Fruit fly (Drosophila melanogaster) whole organism, embryonic: ENCODE results near the gene Pif1B.

Source experiments
- Abd-B ChIP-seq: fragments of 200-800 bp; sonication (Bioruptor generic); optimal IDR thresholded peaks from 2 replicates; lab custom pipeline; 2018; ENCODE audit warnings: missing biosample characterization, mild to moderate bottlenecking, missing genetic modification characterization, moderate library complexity
- Atf-2 ChIP-seq: fragments of 200-800 bp; sonication (Bioruptor generic); optimal IDR thresholded peaks from 2 replicates; lab custom pipeline; 2016; ENCODE audit warnings: missing biosample characterization, missing genetic modification characterization
- Awh ChIP-seq: fragments of 200-800 bp; sonication (Bioruptor generic); IDR thresholded peaks from 2 replicates; pipeline ENCODE4, ENCODE4 v1.3.6; 2022; ENCODE audit warnings: missing biosample characterization, missing genetic modification characterization
- Bdp1 ChIP-seq: fragments of 200-800 bp; sonication (Bioruptor generic); optimal IDR thresholded peaks from 3 replicates; lab custom pipeline; 2016; ENCODE audit warnings: missing biosample characterization, missing genetic modification characterization
- CG10147 ChIP-seq: fragments of 200-800 bp; sonication (Bioruptor generic); optimal IDR thresholded peaks from 2 replicates; lab custom pipeline; 2019; ENCODE audit warnings: missing biosample characterization, mild to moderate bottlenecking, missing genetic modification characterization, moderate library complexity
- CG11085 ChIP-seq: fragments of 200-800 bp; sonication (Bioruptor generic); IDR thresholded peaks from 2 replicates; pipeline ENCODE4 v1.3.6; 2022; ENCODE audit warnings: missing biosample characterization, missing genetic modification characterization
- CG11093 ChIP-seq: fragments of 200-800 bp; sonication (Bioruptor generic); IDR thresholded peaks from 3 replicates; pipeline ENCODE4 v1.3.6; 2022; ENCODE audit warnings: missing biosample characterization, missing genetic modification characterization
- CG11560 ChIP-seq: fragments of 200-800 bp; sonication (Bioruptor generic); IDR thresholded peaks from 3 replicates; pipeline ENCODE4 v1.3.6; 2022; ENCODE audit warnings: missing biosample characterization, missing genetic modification characterization
- CG12744 ChIP-seq: fragments of 200-800 bp; sonication (Bioruptor generic); optimal IDR thresholded peaks from 2 replicates; lab custom pipeline; 2016; ENCODE audit warnings: missing biosample characterization, missing genetic modification characterization
- CG13296 ChIP-seq: fragments of 200-800 bp; sonication (Bioruptor generic); optimal IDR thresholded peaks from 3 replicates; lab custom pipeline; 2018; ENCODE audit warnings: missing biosample characterization, mild to moderate bottlenecking, missing genetic modification characterization
- CG13894 ChIP-seq: fragments of 200-800 bp; sonication (Bioruptor generic); optimal IDR thresholded peaks from 3 replicates; lab custom pipeline; 2018; ENCODE audit warnings: missing biosample characterization, mild to moderate bottlenecking, missing genetic modification characterization, moderate library complexity
- CG14965 ChIP-seq: fragments of 200-800 bp; sonication (Bioruptor generic); optimal IDR thresholded peaks from 2 replicates; lab custom pipeline; 2016; ENCODE audit warnings: missing biosample characterization, missing genetic modification characterization, borderline replicate concordance
- CG30403 ChIP-seq: fragments of 200-800 bp; sonication (Bioruptor generic); optimal IDR thresholded peaks from 3 replicates; lab custom pipeline; 2016; ENCODE audit warnings: missing biosample characterization, missing genetic modification characterization
- CG31365 ChIP-seq: fragments of 200-800 bp; sonication (Bioruptor generic); optimal IDR thresholded peaks from 2 replicates; lab custom pipeline; 2018; ENCODE audit warnings: missing biosample characterization, mild to moderate bottlenecking, missing genetic modification characterization
- CG31441 ChIP-seq: fragments of 200-800 bp; sonication (Bioruptor generic); IDR thresholded peaks from 2 replicates; pipeline ENCODE4 v1.3.6; 2022; ENCODE audit warnings: missing biosample characterization, missing genetic modification characterization
- CG3281 ChIP-seq: fragments of 200-800 bp; sonication (Bioruptor generic); optimal IDR thresholded peaks from 3 replicates; lab custom pipeline; 2017; ENCODE audit warnings: missing biosample characterization, mild to moderate bottlenecking, missing genetic modification characterization
- CG4282 ChIP-seq: fragments of 200-800 bp; sonication (Bioruptor generic); optimal IDR thresholded peaks from 2 replicates; lab custom pipeline; 2016; ENCODE audit warnings: missing biosample characterization, missing genetic modification characterization
- CG4360 ChIP-seq: fragments of 200-800 bp; sonication (Bioruptor generic); IDR thresholded peaks from 2 replicates; pipeline ENCODE4 v1.3.6; 2022; ENCODE audit warnings: missing biosample characterization, missing genetic modification characterization
- CG4707 ChIP-seq: fragments of 200-800 bp; sonication (Bioruptor generic); optimal IDR thresholded peaks from 2 replicates; lab custom pipeline; 2018; ENCODE audit warnings: missing biosample characterization, mild to moderate bottlenecking, missing genetic modification characterization, moderate library complexity
- CG5953 ChIP-seq: fragments of 200-800 bp; sonication (Bioruptor generic); IDR thresholded peaks from 2 replicates; pipeline ENCODE4 v1.3.6; 2022; ENCODE audit warnings: missing biosample characterization, missing genetic modification characterization
- CG6765 ChIP-seq: fragments of 200-800 bp; sonication (Bioruptor generic); optimal IDR thresholded peaks from 3 replicates; lab custom pipeline; 2017; ENCODE audit warnings: missing biosample characterization, mild to moderate bottlenecking, missing genetic modification characterization
- CG6813 ChIP-seq: fragments of 200-800 bp; sonication (Bioruptor generic); optimal IDR thresholded peaks from 2 replicates; lab custom pipeline; 2017; ENCODE audit warnings: missing biosample characterization, missing genetic modification characterization, mild to moderate bottlenecking, moderate library complexity, missing genetic modification reagents
- CG9437 ChIP-seq: fragments of 200-800 bp; sonication (Bioruptor generic); optimal IDR thresholded peaks from 2 replicates; lab custom pipeline; 2018; ENCODE audit warnings: missing biosample characterization, mild to moderate bottlenecking, missing genetic modification characterization
- CG9797 ChIP-seq: fragments of 200-800 bp; sonication (Bioruptor generic); optimal IDR thresholded peaks from 3 replicates; lab custom pipeline; 2018; ENCODE audit warnings: missing biosample characterization, mild to moderate bottlenecking, missing genetic modification characterization
- D19A ChIP-seq: fragments of 200-800 bp; optimal IDR thresholded peaks from 3 replicates; lab custom pipeline; 2019; ENCODE audit warnings: missing biosample characterization, mild to moderate bottlenecking, missing genetic modification characterization, moderate library complexity
- Dip3 ChIP-seq: fragments of 200-800 bp; sonication (Bioruptor generic); optimal IDR thresholded peaks from 3 replicates; lab custom pipeline; 2016; ENCODE audit warnings: missing biosample characterization, missing genetic modification characterization
- Doc2 ChIP-seq: fragments of 200-800 bp; sonication (Bioruptor generic); IDR thresholded peaks from 2 replicates; pipeline ENCODE4 v1.3.6; 2022; ENCODE audit warnings: missing biosample characterization, missing genetic modification characterization
- Hr3 ChIP-seq: fragments of 200-800 bp; sonication (Bioruptor generic); optimal IDR thresholded peaks from 3 replicates; lab custom pipeline; 2016; ENCODE audit warnings: missing biosample characterization, missing genetic modification characterization
- Hr51 ChIP-seq, 2 experiments: fragments of 200-800 bp; sonication (Bioruptor generic); optimal IDR thresholded peaks; 2 replicates in 1 of 2; 3 replicates in 1 of 2; lab custom pipeline; 2016 to 2018; ENCODE audit warnings: missing biosample characterization in 2 of 2, missing genetic modification characterization in 2 of 2, mild to moderate bottlenecking in 1 of 2, moderate library complexity in 1 of 2
- Mad ChIP-seq: fragments of 200-800 bp; sonication (Bioruptor generic); optimal IDR thresholded peaks from 2 replicates; lab custom pipeline; 2016; ENCODE audit warnings: missing biosample characterization, missing genetic modification characterization
- NC2α ChIP-seq: fragments of 200-800 bp; sonication (Bioruptor generic); optimal IDR thresholded peaks from 2 replicates; lab custom pipeline; 2016; ENCODE audit warnings: missing biosample characterization, missing genetic modification characterization
- Vsx1 ChIP-seq: fragments of 200-800 bp; sonication (Bioruptor generic); optimal IDR thresholded peaks from 2 replicates; lab custom pipeline; 2017; ENCODE audit warnings: missing biosample characterization, mild to moderate bottlenecking, missing genetic modification characterization, missing genetic modification reagents
- Xbp1 ChIP-seq: fragments of 200-800 bp; sonication (Bioruptor generic); optimal IDR thresholded peaks from 3 replicates; lab custom pipeline; 2016; ENCODE audit warnings: missing biosample characterization, mild to moderate bottlenecking, missing genetic modification characterization
- abd-A ChIP-seq: fragments of 200-800 bp; sonication (Bioruptor generic); optimal IDR thresholded peaks from 3 replicates; lab custom pipeline; 2019; ENCODE audit warnings: missing biosample characterization, mild to moderate bottlenecking, missing genetic modification characterization, moderate library complexity
- al ChIP-seq: fragments of 200-800 bp; sonication (Bioruptor generic); IDR thresholded peaks from 2 replicates; pipeline ENCODE4 v1.3.6; 2022; ENCODE audit warnings: missing biosample characterization, missing genetic modification characterization
- cad ChIP-seq: fragments of >200 bp; optimal IDR thresholded peaks from 2 replicates; lab custom pipeline; 2017; ENCODE audit warnings: missing biosample characterization, missing genetic modification characterization
- dpn ChIP-seq, 2 experiments: fragments of 200-800 bp; sonication (Bioruptor generic); optimal IDR thresholded peaks; 3 replicates each; lab custom pipeline; 2016; ENCODE audit warnings: missing biosample characterization in 2 of 2, missing genetic modification characterization in 2 of 2
- ewg ChIP-seq: fragments of 200-800 bp; sonication (Bioruptor generic); optimal IDR thresholded peaks from 3 replicates; lab custom pipeline; 2017; ENCODE audit warnings: mild to moderate bottlenecking, missing biosample characterization, missing genetic modification reagents, missing genetic modification characterization
- eyg ChIP-seq: fragments of 200-800 bp; sonication (Bioruptor generic); optimal IDR thresholded peaks from 3 replicates; lab custom pipeline; 2016; ENCODE audit warnings: missing biosample characterization, missing genetic modification characterization
- lmd ChIP-seq: fragments of 200-800 bp; sonication (Bioruptor generic); IDR thresholded peaks from 2 replicates; pipeline ENCODE4 v1.3.6; 2022; ENCODE audit warnings: missing biosample characterization, missing genetic modification characterization
- pfk ChIP-seq: fragments of 200-800 bp; sonication (Bioruptor generic); optimal IDR thresholded peaks from 2 replicates; lab custom pipeline; 2018; ENCODE audit warnings: missing biosample characterization, mild to moderate bottlenecking, missing genetic modification characterization, moderate library complexity
- pho ChIP-seq: fragments of 200-800 bp; sonication (Bioruptor generic); optimal IDR thresholded peaks from 2 replicates; lab custom pipeline; 2016; ENCODE audit warnings: missing biosample characterization, missing genetic modification characterization
- sc ChIP-seq, 3 experiments: fragments of >200 bp in 2 of 3; fragments of 200-800 bp in 1 of 3; sonication (Bioruptor generic) in 1 of 3; optimal IDR thresholded peaks; 2 replicates in 2 of 3; 3 replicates in 1 of 3; lab custom pipeline; 2017; ENCODE audit warnings: mild to moderate bottlenecking in 1 of 3, missing biosample characterization in 1 of 3, missing genetic modification characterization in 1 of 3, missing genetic modification reagents in 1 of 3
- schlank ChIP-seq: fragments of 200-800 bp; sonication (Bioruptor generic); optimal IDR thresholded peaks from 2 replicates; lab custom pipeline; 2018; ENCODE audit warnings: missing biosample characterization, mild to moderate bottlenecking, missing genetic modification characterization
- scrt ChIP-seq: fragments of 200-800 bp; sonication (Bioruptor generic); optimal IDR thresholded peaks from 2 replicates; lab custom pipeline; 2018; ENCODE audit warnings: missing biosample characterization, mild to moderate bottlenecking, missing genetic modification characterization, moderate library complexity
- slou ChIP-seq: fragments of 200-800 bp; sonication (Bioruptor generic); optimal IDR thresholded peaks from 3 replicates; lab custom pipeline; 2016; ENCODE audit warnings: missing biosample characterization, missing genetic modification characterization
- stwl ChIP-seq: fragments of 200-800 bp; sonication (Bioruptor generic); optimal IDR thresholded peaks from 3 replicates; lab custom pipeline; 2018; ENCODE audit warnings: missing biosample characterization, mild to moderate bottlenecking, missing genetic modification characterization, moderate library complexity
- tin ChIP-seq: fragments of 200-800 bp; sonication (Bioruptor generic); optimal IDR thresholded peaks from 3 replicates; lab custom pipeline; 2016; ENCODE audit warnings: missing biosample characterization, missing genetic modification characterization
- tio ChIP-seq: fragments of 200-800 bp; sonication (Bioruptor generic); optimal IDR thresholded peaks from 2 replicates; lab custom pipeline; 2017; ENCODE audit warnings: missing biosample characterization, missing genetic modification characterization, inconsistent platforms
- trem ChIP-seq: fragments of 200-800 bp; optimal IDR thresholded peaks from 3 replicates; lab custom pipeline; 2019; ENCODE audit warnings: missing biosample characterization, mild to moderate bottlenecking, missing genetic modification characterization, moderate library complexity
- unpg ChIP-seq: fragments of 200-800 bp; sonication (Bioruptor generic); optimal IDR thresholded peaks from 3 replicates; lab custom pipeline; 2018; ENCODE audit warnings: missing biosample characterization, mild to moderate bottlenecking, missing genetic modification characterization, moderate library complexity

The Pif1B gene

DNA sequence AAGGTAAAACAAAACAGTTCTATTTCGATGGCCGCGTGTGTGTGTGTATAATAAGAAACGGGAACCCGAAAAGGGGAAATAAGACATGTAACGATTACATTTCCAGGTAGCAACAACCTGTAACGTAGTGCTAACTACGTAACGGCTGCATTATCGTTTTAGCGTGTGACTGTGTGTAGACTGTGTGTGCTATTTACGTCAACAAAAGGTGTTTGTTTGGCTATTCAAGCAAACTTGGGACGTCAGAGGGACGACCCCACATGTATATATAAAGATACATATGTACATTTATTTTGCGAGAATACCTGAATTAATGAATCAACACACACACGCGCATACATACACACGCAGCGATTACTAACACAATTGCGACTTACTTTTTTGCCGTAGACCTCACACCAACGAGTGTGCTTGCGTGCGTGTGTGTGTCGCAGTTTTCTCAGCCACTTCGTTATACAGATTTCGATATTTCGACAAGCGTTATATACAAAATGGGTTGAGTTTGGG lies 18.6 kb upstream of the Pif1B start (continued):
- no peak for TF ChIP-seq D19A (tag; lab: Kevin White, UChicago)
- peak; percentile 49 for TF ChIP-seq CG6765 (GFP tag; lab: Kevin White, UChicago)
- no peak for TF ChIP-seq pfk (GFP tag; lab: Kevin White, UChicago)
- TF ChIP-seq ewg: no peak
- no peak for TF ChIP-seq Vsx1 (GFP tag; lab: Kevin White, UChicago)
- TF ChIP-seq schlank (tag; lab: Kevin White, UChicago): peak; percentile 6
- peak; percentile 46 for TF ChIP-seq NC2α (GFP tag; lab: Kevin White, UChicago)
- TF ChIP-seq CG9797 (GFP tag; lab: Kevin White, UChicago): no peak
- no peak for TF ChIP-seq Doc2
- TF ChIP-seq CG12744 (GFP tag; lab: Kevin White, UChicago): peak; percentile 20
- TF ChIP-seq CG4707 (GFP tag; lab: Kevin White, UChicago): no peak
- TF ChIP-seq Atf-2 (GFP tag; lab: Kevin White, UChicago): peak; percentile 43
- no peak for TF ChIP-seq slou
- no peak for TF ChIP-seq CG4360
- no peak for TF ChIP-seq al (GFP tag; lab: Robert Waterston, UW)
- TF ChIP-seq tio (GFP tag; lab: Kevin White, UChicago): no peak
- TF ChIP-seq tin: no peak
- peak; percentile 13 for TF ChIP-seq Dip3 (GFP tag; lab: Kevin White, UChicago)
- no peak for TF ChIP-seq CG30403 (GFP tag; lab: Kevin White, UChicago)
- TF ChIP-seq scrt: no peak
- TF ChIP-seq CG3281 (GFP tag; lab: Kevin White, UChicago): peak; percentile 21
- no peak for TF ChIP-seq CG10147
- TF ChIP-seq stwl: no peak
- TF ChIP-seq dpn (GFP tag; optimal IDR thresholded peaks at IDR 0.05; lab: Kevin White, UChicago): no peak
- TF ChIP-seq sc (optimal IDR thresholded peaks at IDR 0.05; lab: Kevin White, UChicago): no peak
- no peak for TF ChIP-seq sc (GFP tag; optimal IDR thresholded peaks at IDR 0.05; lab: Kevin White, UChicago)
- no peak for TF ChIP-seq CG11560 (tag; lab: Robert Waterston, UW)
- TF ChIP-seq CG11093: no peak
- TF ChIP-seq CG4282 (GFP tag; lab: Kevin White, UChicago): peak; percentile 36
- TF ChIP-seq CG13296 (GFP tag; lab: Kevin White, UChicago): peak; percentile 35
- TF ChIP-seq Xbp1: no peak
- TF ChIP-seq CG11085 (GFP tag; lab: Robert Waterston, UW): no peak
- no peak for TF ChIP-seq Awh
- TF ChIP-seq Bdp1: no peak
- TF ChIP-seq eyg (GFP tag; lab: Kevin White, UChicago): no peak
- no peak for TF ChIP-seq trem
- peak; percentile 7 for TF ChIP-seq CG6813 (GFP tag; lab: Kevin White, UChicago)
- peak; percentile 96 for TF ChIP-seq CG9437 (GFP tag; lab: Kevin White, UChicago)
- TF ChIP-seq CG31365 (tag; lab: Kevin White, UChicago): no peak
- TF ChIP-seq CG13894 (tag; lab: Kevin White, UChicago): peak; percentile 25
- TF ChIP-seq lmd: no peak
- no peak for TF ChIP-seq unpg (GFP tag; lab: Kevin White, UChicago)
- peak; percentile 26 for TF ChIP-seq abd-A (tag; lab: Kevin White, UChicago)
- no peak for TF ChIP-seq Hr3 (GFP tag; lab: Kevin White, UChicago)
- no peak for TF ChIP-seq CG14965 (GFP tag; lab: Kevin White, UChicago)
- TF ChIP-seq CG31441: no peak
- no peak for TF ChIP-seq Abd-B
- TF ChIP-seq Mad (GFP tag; lab: Kevin White, UChicago): peak; percentile 13
- TF ChIP-seq cad (GFP tag; lab: Kevin White, UChicago): no peak
- TF ChIP-seq CG5953: no peak
- peak in 1 of 2 experiments; percentile 27 for TF ChIP-seq Hr51 (GFP tag; optimal IDR thresholded peaks at IDR 0.05; lab: Kevin White, UChicago)
- no peak for TF ChIP-seq pho (GFP tag; lab: Kevin White, UChicago)
